Fruit fly (Drosophila melanogaster) whole organism, embryonic: ENCODE measurements around the gene CG1024.
A peak's percentile ranks its signal among the peaks of the same experiment; 100 is the strongest.

Experiments used
- B-H2 ChIP-seq: fragments of 200-800 bp; sonication (Bioruptor generic); optimal IDR thresholded peaks from 2 replicates; lab custom pipeline; 2018; ENCODE audit warnings: missing biosample characterization, mild to moderate bottlenecking, missing genetic modification characterization
- CG14860 ChIP-seq: fragments of 200-800 bp; sonication (Bioruptor generic); IDR thresholded peaks from 3 replicates; pipeline ENCODE4 v1.3.6; 2022; ENCODE audit warnings: missing biosample characterization, missing genetic modification characterization; ENCODE audit not compliant: partially characterized antibody
- Doc2 ChIP-seq: fragments of 200-800 bp; sonication (Bioruptor generic); IDR thresholded peaks from 2 replicates; pipeline ENCODE4 v1.3.6; 2022; ENCODE audit warnings: missing biosample characterization, missing genetic modification characterization
- emc ChIP-seq: fragments of 200-800 bp; sonication (Bioruptor generic); optimal IDR thresholded peaks from 2 replicates; lab custom pipeline; 2016; ENCODE audit warnings: missing biosample characterization, missing genetic modification characterization
- nmo ChIP-seq: fragments of 200-800 bp; sonication (Bioruptor generic); optimal IDR thresholded peaks from 2 replicates; lab custom pipeline; 2018; ENCODE audit warnings: missing biosample characterization, mild to moderate bottlenecking, missing genetic modification characterization, moderate library complexity
- sisA ChIP-seq: fragments of 200-800 bp; sonication (Bioruptor generic); IDR thresholded peaks from 2 replicates; pipeline ENCODE4 v1.3.6; 2022; ENCODE audit warnings: missing biosample characterization, missing genetic modification characterization

dm6 chr3R:6400710-6401521 lies 20.8 kb upstream of the CG1024 start:
- no peak for TF ChIP-seq sisA (GFP tag; lab: Robert Waterston, UW)
- no peak for TF ChIP-seq emc (GFP tag; lab: Kevin White, UChicago)
- TF ChIP-seq Doc2 (GFP tag; lab: Robert Waterston, UW), result no peak
- no peak for TF ChIP-seq nmo (GFP tag; lab: Kevin White, UChicago)
- no peak for TF ChIP-seq CG14860
- peak; percentile 4 for TF ChIP-seq B-H2 (GFP tag; lab: Kevin White, UChicago)
